Fruit fly (Drosophila melanogaster) whole organism, embryonic: ENCODE measurements around the gene ABCB7.

Source experiments
- CG10462 ChIP-seq: fragments of 200-800 bp; sonication (Bioruptor generic); optimal IDR thresholded peaks from 2 replicates; lab custom pipeline; 2016; ENCODE audit warnings: missing biosample characterization, missing genetic modification characterization
- CG12769 ChIP-seq: fragments of 200-800 bp; sonication (Bioruptor generic); optimal IDR thresholded peaks from 2 replicates; lab custom pipeline; 2019; ENCODE audit warnings: missing biosample characterization, mild to moderate bottlenecking, missing genetic modification characterization, moderate library complexity
- CG13287 ChIP-seq: fragments of 200-800 bp; sonication (Bioruptor generic); IDR thresholded peaks from 2 replicates; pipeline ENCODE4 v1.3.6; 2022; ENCODE audit warnings: missing biosample characterization, missing genetic modification characterization; ENCODE audit not compliant: partially characterized antibody
- CG13894 ChIP-seq: fragments of 200-800 bp; sonication (Bioruptor generic); optimal IDR thresholded peaks from 3 replicates; lab custom pipeline; 2018; ENCODE audit warnings: missing biosample characterization, mild to moderate bottlenecking, missing genetic modification characterization, moderate library complexity
- CG15011 ChIP-seq: fragments of 200-800 bp; sonication (Bioruptor generic); optimal IDR thresholded peaks from 3 replicates; lab custom pipeline; 2018; ENCODE audit warnings: missing biosample characterization, mild to moderate bottlenecking, missing genetic modification characterization
- CG16815 ChIP-seq: fragments of 200-800 bp; sonication (Bioruptor generic); optimal IDR thresholded peaks from 3 replicates; lab custom pipeline; 2017; ENCODE audit warnings: missing biosample characterization, mild to moderate bottlenecking, missing genetic modification characterization
- CG18599 ChIP-seq: fragments of 200-800 bp; sonication (Bioruptor generic); optimal IDR thresholded peaks from 3 replicates; lab custom pipeline; 2017; ENCODE audit warnings: missing biosample characterization, missing genetic modification characterization, mild to moderate bottlenecking, moderate library complexity, missing genetic modification reagents
- CG2678 ChIP-seq: fragments of 200-800 bp; sonication (Bioruptor generic); optimal IDR thresholded peaks from 3 replicates; lab custom pipeline; 2019; ENCODE audit warnings: missing biosample characterization, mild to moderate bottlenecking, missing genetic modification characterization, moderate library complexity
- CG32767 ChIP-seq: fragments of 200-800 bp; sonication (Bioruptor generic); IDR thresholded peaks from 2 replicates; pipeline ENCODE4 v1.3.6; 2022; ENCODE audit warnings: missing biosample characterization, missing genetic modification characterization
- CG6683 ChIP-seq: fragments of 200-800 bp; sonication (Bioruptor generic); optimal IDR thresholded peaks from 2 replicates; lab custom pipeline; 2017; ENCODE audit warnings: missing biosample characterization, mild to moderate bottlenecking, missing genetic modification characterization, missing genetic modification reagents
- CG7556 ChIP-seq: fragments of 200-800 bp; sonication (Bioruptor generic); optimal IDR thresholded peaks from 2 replicates; lab custom pipeline; 2017; ENCODE audit warnings: missing biosample characterization, mild to moderate bottlenecking, missing genetic modification characterization
- CG7745 ChIP-seq: fragments of 200-800 bp; sonication (Bioruptor generic); optimal IDR thresholded peaks from 2 replicates; lab custom pipeline; 2018; ENCODE audit warnings: missing biosample characterization, mild to moderate bottlenecking, missing genetic modification characterization, moderate library complexity
- CG7928 ChIP-seq: fragments of 200-800 bp; sonication (Bioruptor generic); optimal IDR thresholded peaks from 2 replicates; lab custom pipeline; 2017; ENCODE audit warnings: missing biosample characterization, mild to moderate bottlenecking, missing genetic modification characterization
- CG8359 ChIP-seq: fragments of 200-800 bp; sonication (Bioruptor generic); optimal IDR thresholded peaks from 2 replicates; lab custom pipeline; 2017; ENCODE audit warnings: missing biosample characterization, mild to moderate bottlenecking, missing genetic modification characterization, borderline replicate concordance
- CG9437 ChIP-seq: fragments of 200-800 bp; sonication (Bioruptor generic); optimal IDR thresholded peaks from 2 replicates; lab custom pipeline; 2018; ENCODE audit warnings: missing biosample characterization, mild to moderate bottlenecking, missing genetic modification characterization
- CTCF ChIP-seq: fragments of 200-800 bp; sonication (Bioruptor generic); optimal IDR thresholded peaks from 2 replicates; lab custom pipeline; 2017; ENCODE audit warnings: missing biosample characterization, mild to moderate bottlenecking, missing genetic modification characterization, moderate library complexity
- Chrac-16 ChIP-seq: fragments of 200-800 bp; sonication (Bioruptor generic); optimal IDR thresholded peaks from 3 replicates; lab custom pipeline; 2016; ENCODE audit warnings: missing biosample characterization, missing genetic modification characterization
- Dad ChIP-seq: fragments of 200-800 bp; sonication (Bioruptor generic); optimal IDR thresholded peaks from 3 replicates; lab custom pipeline; 2016; ENCODE audit warnings: missing biosample characterization, missing genetic modification characterization
- Dbx ChIP-seq: fragments of 200-800 bp; sonication (Bioruptor generic); IDR thresholded peaks from 3 replicates; pipeline ENCODE4 v1.3.6; 2022; ENCODE audit warnings: missing biosample characterization, missing genetic modification characterization
- Deaf1 ChIP-seq: fragments of 200-800 bp; optimal IDR thresholded peaks from 3 replicates; lab custom pipeline; 2019; ENCODE audit warnings: missing biosample characterization, mild to moderate bottlenecking, missing genetic modification characterization, moderate library complexity
- Max ChIP-seq: fragments of 200-800 bp; sonication (Bioruptor generic); optimal IDR thresholded peaks from 2 replicates; lab custom pipeline; 2016; ENCODE audit warnings: missing biosample characterization, mild to moderate bottlenecking, missing genetic modification characterization
- NFAT ChIP-seq: fragments of 200-800 bp; sonication (Bioruptor generic); IDR thresholded peaks from 2 replicates; pipeline ENCODE4 v1.3.6; 2022; ENCODE audit warnings: missing biosample characterization, missing genetic modification characterization
- Nf-YC ChIP-seq: fragments of 200-800 bp; optimal IDR thresholded peaks from 3 replicates; lab custom pipeline; 2019; ENCODE audit warnings: missing biosample characterization, mild to moderate bottlenecking, missing genetic modification characterization, moderate library complexity
- Pdp1 ChIP-seq, 2 experiments: fragments of 200-800 bp; sonication (Bioruptor generic); optimal IDR thresholded peaks; 3 replicates each; lab custom pipeline; 2016; ENCODE audit warnings: missing biosample characterization in 2 of 2, missing genetic modification characterization in 2 of 2, mild to moderate bottlenecking in 1 of 2, moderate library complexity in 1 of 2
- Rx ChIP-seq: fragments of 200-800 bp; sonication (Bioruptor generic); IDR thresholded peaks from 2 replicates; pipeline ENCODE4 v1.3.6; 2022; ENCODE audit warnings: missing biosample characterization, missing genetic modification characterization
- TFAM ChIP-seq: fragments of 200-800 bp; sonication (Bioruptor generic); optimal IDR thresholded peaks from 2 replicates; lab custom pipeline; 2017; ENCODE audit warnings: missing biosample characterization, missing genetic modification characterization, inconsistent platforms
- Trl ChIP-seq, 3 experiments: fragments of >200 bp in 2 of 3; fragments of 200-800 bp in 1 of 3; sonication (Bioruptor generic) in 1 of 3; optimal IDR thresholded peaks; 2 replicates in 1 of 3; 3 replicates in 2 of 3; lab custom pipeline; 2016 to 2017; ENCODE audit warnings: missing biosample characterization in 1 of 3, missing genetic modification characterization in 1 of 3
- ara ChIP-seq: fragments of 200-800 bp; sonication (Bioruptor generic); IDR thresholded peaks from 2 replicates; pipeline ENCODE4 v1.3.6; 2022; ENCODE audit warnings: missing biosample characterization, missing genetic modification characterization
- ash1 ChIP-seq: fragments of 200-800 bp; sonication (Bioruptor generic); optimal IDR thresholded peaks from 2 replicates; lab custom pipeline; 2018; ENCODE audit warnings: missing biosample characterization, mild to moderate bottlenecking, missing genetic modification characterization
- bbx ChIP-seq: fragments of 200-800 bp; sonication (Bioruptor generic); IDR thresholded peaks from 2 replicates; pipeline ENCODE4 v1.3.6; 2022; ENCODE audit warnings: missing biosample characterization, missing genetic modification characterization; ENCODE audit not compliant: partially characterized antibody
- chinmo ChIP-seq: fragments of 200-800 bp; sonication (Bioruptor generic); IDR thresholded peaks from 4 replicates; pipeline ENCODE4 v1.3.6; 2022; ENCODE audit warnings: missing biosample characterization, missing genetic modification characterization; ENCODE audit not compliant: partially characterized antibody
- ci ChIP-seq: fragments of 200-800 bp; sonication (Bioruptor generic); IDR thresholded peaks from 3 replicates; pipeline ENCODE4 v1.3.6; 2022; ENCODE audit warnings: missing biosample characterization, missing genetic modification characterization
- corto ChIP-seq: fragments of 200-800 bp; sonication (Bioruptor generic); optimal IDR thresholded peaks from 2 replicates; lab custom pipeline; 2016; ENCODE audit warnings: missing biosample characterization, mild to moderate bottlenecking, missing genetic modification characterization, moderate library complexity
- crol ChIP-seq: fragments of 200-800 bp; sonication (Bioruptor generic); IDR thresholded peaks from 2 replicates; pipeline ENCODE4 v1.3.6; 2022; ENCODE audit warnings: missing biosample characterization, missing genetic modification characterization
- hkb ChIP-seq, 2 experiments: fragments of 200-800 bp in 1 of 2; fragments of >200 bp in 1 of 2; sonication (Bioruptor generic) in 1 of 2; IDR thresholded peaks in 1 of 2; optimal IDR thresholded peaks in 1 of 2; 2 replicates each; pipeline versions ENCODE4 v1.3.6 to Lab custom; 2017 to 2022; ENCODE audit warnings: missing biosample characterization in 1 of 2, missing genetic modification characterization in 1 of 2
- kni ChIP-seq: fragments of 200-800 bp; sonication (Bioruptor generic); optimal IDR thresholded peaks from 3 replicates; lab custom pipeline; 2017; ENCODE audit warnings: mild to moderate bottlenecking, missing biosample characterization, missing genetic modification reagents, missing genetic modification characterization
- mirr ChIP-seq: fragments of 200-800 bp; sonication (Bioruptor generic); optimal IDR thresholded peaks from 3 replicates; lab custom pipeline; 2018; ENCODE audit warnings: missing biosample characterization, mild to moderate bottlenecking, missing genetic modification characterization
- nerfin-1 ChIP-seq: fragments of 200-800 bp; sonication (Bioruptor generic); optimal IDR thresholded peaks from 3 replicates; lab custom pipeline; 2019; ENCODE audit warnings: missing biosample characterization, mild to moderate bottlenecking, missing genetic modification characterization, moderate library complexity
- pfk ChIP-seq: fragments of 200-800 bp; sonication (Bioruptor generic); optimal IDR thresholded peaks from 2 replicates; lab custom pipeline; 2018; ENCODE audit warnings: missing biosample characterization, mild to moderate bottlenecking, missing genetic modification characterization, moderate library complexity
- phol ChIP-seq: fragments of 200-800 bp; sonication (Bioruptor generic); optimal IDR thresholded peaks from 3 replicates; lab custom pipeline; 2018; ENCODE audit warnings: missing biosample characterization, mild to moderate bottlenecking, missing genetic modification characterization, moderate library complexity
- pros ChIP-seq: fragments of 200-800 bp; sonication (Bioruptor generic); optimal IDR thresholded peaks from 3 replicates; lab custom pipeline; 2019; ENCODE audit warnings: missing biosample characterization, mild to moderate bottlenecking, missing genetic modification characterization, moderate library complexity
- seq ChIP-seq: fragments of 200-800 bp; sonication (Bioruptor generic); IDR thresholded peaks from 2 replicates; pipeline ENCODE4 v1.3.6; 2022; ENCODE audit warnings: missing biosample characterization, missing genetic modification characterization
- stwl ChIP-seq: fragments of 200-800 bp; sonication (Bioruptor generic); optimal IDR thresholded peaks from 3 replicates; lab custom pipeline; 2018; ENCODE audit warnings: missing biosample characterization, mild to moderate bottlenecking, missing genetic modification characterization, moderate library complexity
- sug ChIP-seq: fragments of 200-800 bp; optimal IDR thresholded peaks from 2 replicates; lab custom pipeline; 2019; ENCODE audit warnings: missing biosample characterization, mild to moderate bottlenecking, missing genetic modification characterization, moderate library complexity
- unc-4 ChIP-seq: fragments of 200-800 bp; sonication (Bioruptor generic); IDR thresholded peaks from 2 replicates; pipeline ENCODE4 v1.3.6; 2022; ENCODE audit warnings: missing biosample characterization, missing genetic modification characterization; ENCODE audit not compliant: partially characterized antibody
- vnd ChIP-seq: fragments of 200-800 bp; sonication (Bioruptor generic); IDR thresholded peaks from 3 replicates; pipeline ENCODE4 v1.3.6; 2022; ENCODE audit warnings: missing biosample characterization, missing genetic modification characterization; ENCODE audit not compliant: partially characterized antibody
- z ChIP-seq: fragments of 200-800 bp; sonication (Bioruptor generic); IDR thresholded peaks from 3 replicates; pipeline ENCODE4 v1.3.6; 2022; ENCODE audit warnings: missing biosample characterization, missing genetic modification characterization

ABCB7 gene

DNA sequence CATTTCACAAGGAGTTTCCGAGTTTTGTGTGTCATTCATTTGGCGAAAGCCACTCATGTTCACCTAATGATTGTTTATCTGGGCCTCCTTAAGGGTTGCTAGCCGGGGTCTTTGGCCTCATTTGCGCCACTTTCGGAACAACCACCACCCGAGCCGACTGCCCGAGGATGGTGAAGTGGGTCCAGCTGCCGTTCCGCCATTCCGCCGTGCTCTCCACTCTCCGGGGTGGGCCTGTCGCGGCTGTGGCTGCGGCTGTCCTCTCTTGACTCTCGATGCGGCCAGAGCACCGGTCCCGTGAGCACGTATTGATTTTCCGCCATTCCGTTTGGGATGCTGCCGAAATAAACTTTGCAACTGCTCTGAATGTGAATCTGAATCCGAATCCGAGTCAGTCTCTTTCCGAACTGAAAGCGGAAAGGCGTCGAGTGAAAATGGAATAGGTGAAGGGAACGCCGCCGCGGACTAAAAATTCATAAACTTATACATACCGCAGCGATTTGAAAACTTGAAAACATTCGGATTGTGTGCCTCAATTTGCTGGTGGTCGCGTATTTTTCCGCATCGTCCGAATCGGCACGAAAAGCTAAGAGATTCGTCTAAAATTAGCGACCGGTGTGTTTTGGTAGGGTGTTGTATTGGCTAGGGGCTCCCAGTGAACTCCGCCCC lies 30.6 kb downstream of the ABCB7 start, which contains the start of gene CG13920:
Gene CG13920 (plus strand): TSS at position 255 of the 666 bp plus-strand sequence.
- TF ChIP-seq corto (GFP tag; lab: Kevin White, UChicago) (no peak), mirr (no peak), unc-4 (peak; percentile 43; the same call in 1 of the 2 replicates), pfk (GFP tag; lab: Kevin White, UChicago) (peak; percentile 30), NFAT (0 out of 2 replicates have a peak, but pooled peaks have one; percentile 2), CTCF (GFP tag; lab: Kevin White, UChicago) (no peak), Deaf1 (tag; lab: Kevin White, UChicago) (peak; percentile 91), hkb (optimal IDR thresholded peaks at IDR 0.05; lab: Kevin White, UChicago) (no peak), hkb (GFP tag; IDR thresholded peaks at IDR 0.05; lab: Robert Waterston, UW) (no peak), vnd (GFP tag; lab: Robert Waterston, UW) (no peak), seq (GFP tag; lab: Robert Waterston, UW) (peak; percentile 85), CG13287 (GFP tag; lab: Robert Waterston, UW) (peak; percentile 13; the same call in 1 of the 2 replicates), CG13894 (tag; lab: Kevin White, UChicago) (peak; percentile 61), CG16815 (GFP tag; lab: Kevin White, UChicago) (no peak), phol (tag; lab: Kevin White, UChicago) (no peak), Pdp1 (GFP tag; optimal IDR thresholded peaks at IDR 0.05; lab: Kevin White, UChicago) (no peak), CG12769 (tag; lab: Kevin White, UChicago) (peak; percentile 25), sug (tag; lab: Kevin White, UChicago) (peak; percentile 59), Chrac-16 (no peak), ara (GFP tag; lab: Robert Waterston, UW) (no peak), ash1 (GFP tag; lab: Kevin White, UChicago) (no peak), CG9437 (GFP tag; lab: Kevin White, UChicago) (no peak), crol (peak; percentile 78), Rx (GFP tag; lab: Robert Waterston, UW) (no peak), Trl (optimal IDR thresholded peaks at IDR 0.05; lab: Kevin White, UChicago) (peak; percentile 59 to 62), Trl (GFP tag; optimal IDR thresholded peaks at IDR 0.05; lab: Kevin White, UChicago) (no peak), Dbx (GFP tag; lab: Robert Waterston, UW) (0 out of 3 replicates have a peak, but pooled peaks have one; percentile 34), CG15011 (GFP tag; lab: Kevin White, UChicago) (no peak), CG8359 (GFP tag; lab: Kevin White, UChicago) (no peak), z (GFP tag; lab: Robert Waterston, UW) (0 out of 3 replicates have a peak, but pooled peaks have one; percentile 46), Dad (no peak), bbx (GFP tag; lab: Robert Waterston, UW) (peak; percentile 21; the same call in 1 of the 2 replicates), ci (GFP tag; lab: Robert Waterston, UW) (no peak), CG7928 (GFP tag; lab: Kevin White, UChicago) (no peak), CG18599 (GFP tag; lab: Kevin White, UChicago) (peak; percentile 20), Max (GFP tag; lab: Kevin White, UChicago) (no peak), CG6683 (GFP tag; lab: Kevin White, UChicago) (no peak), CG32767 (GFP tag; lab: Robert Waterston, UW) (0 out of 2 replicates have a peak, but pooled peaks have one; percentile 29), CG7556 (GFP tag; lab: Kevin White, UChicago) (no peak), kni (GFP tag; lab: Kevin White, UChicago) (no peak), nerfin-1 (tag; lab: Kevin White, UChicago) (peak; percentile 31), CG7745 (tag; lab: Kevin White, UChicago) (no peak), Nf-YC (tag; lab: Kevin White, UChicago) (peak; percentile 3), chinmo (GFP tag; lab: Robert Waterston, UW) (no peak), CG2678 (tag; lab: Kevin White, UChicago) (no peak), stwl (tag; lab: Kevin White, UChicago) (no peak), TFAM (GFP tag; lab: Kevin White, UChicago) (no peak), pros (GFP tag; lab: Kevin White, UChicago) (peak; percentile 94), CG10462 (GFP tag; lab: Kevin White, UChicago) (no peak)
